Worm (Caenorhabditis elegans) whole organism, young adult: ENCODE data around the gene mrps-26.

Experiments
- B0035.1 ChIP-seq: sonication (generic microtip); optimal IDR thresholded peaks from 2 replicates; lab custom pipeline; 2016; ENCODE audit warnings: missing genetic modification characterization, mild to moderate bottlenecking, missing compliant biosample characterization, missing genotype, missing genetic modification reagents
- C06A6.2 ChIP-seq: fragments of 200-800 bp; sonication (Bioruptor generic); conservative IDR thresholded peaks from 2 replicates; pipeline ENCODE4 v1.3.6; 2022; ENCODE audit warnings: missing genetic modification characterization, missing compliant biosample characterization
- D2030.7 ChIP-seq: fragments of 200-800 bp; sonication (Bioruptor generic); IDR thresholded peaks from 2 replicates; pipeline ENCODE4 v1.3.6; 2022; ENCODE audit warnings: missing genetic modification reagents, missing genetic modification characterization, missing compliant biosample characterization
- F10E7.11 ChIP-seq: sonication (generic microtip); optimal IDR thresholded peaks from 2 replicates; lab custom pipeline; 2017; ENCODE audit warnings: mild to moderate bottlenecking, missing genetic modification characterization, moderate library complexity, missing compliant biosample characterization
- F33H1.4 ChIP-seq: fragments of 200-800 bp; sonication (Bioruptor generic); IDR thresholded peaks from 2 replicates; pipeline ENCODE4 v1.3.6; 2022; ENCODE audit warnings: missing genetic modification reagents, missing genetic modification characterization, missing compliant biosample characterization
- F37B4.10 ChIP-seq: fragments of 200-800 bp; sonication (Bioruptor generic); IDR thresholded peaks from 2 replicates; pipeline ENCODE4 v1.3.6; 2022; ENCODE audit warnings: missing genetic modification characterization, missing compliant biosample characterization
- F55B11.4 ChIP-seq: sonication (generic microtip); optimal IDR thresholded peaks from 2 replicates; lab custom pipeline; 2016; ENCODE audit warnings: missing compliant biosample characterization, missing genetic modification characterization, borderline replicate concordance; ENCODE audit not compliant: insufficient read depth
- Y67H2A.10 ChIP-seq: fragments of 200-800 bp; sonication (Bioruptor generic); conservative IDR thresholded peaks from 2 replicates; pipeline ENCODE4 v1.3.6; 2022; ENCODE audit warnings: missing genetic modification reagents, missing genetic modification characterization, missing compliant biosample characterization
- aptf-2 ChIP-seq: fragments of 200-800 bp; sonication (Bioruptor generic); conservative IDR thresholded peaks from 2 replicates; pipeline ENCODE4 v1.3.6; 2022; ENCODE audit warnings: missing genetic modification reagents, missing genetic modification characterization, missing compliant biosample characterization
- aptf-3 ChIP-seq: fragments of 200-800 bp; sonication (Bioruptor generic); IDR thresholded peaks from 2 replicates; pipeline ENCODE4 v1.3.6; 2022; ENCODE audit warnings: missing genetic modification characterization, missing compliant biosample characterization
- atf-7 ChIP-seq: sonication (generic microtip); optimal IDR thresholded peaks from 2 replicates; lab custom pipeline; 2017; ENCODE audit warnings: mild to moderate bottlenecking, missing genetic modification characterization, missing compliant biosample characterization
- attf-5 ChIP-seq: fragments of 200-800 bp; sonication (Bioruptor generic); optimal IDR thresholded peaks from 2 replicates; lab custom pipeline; 2018; ENCODE audit warnings: mild to moderate bottlenecking, missing genetic modification characterization, missing compliant biosample characterization
- bed-1 ChIP-seq: fragments of 200-800 bp; sonication (Bioruptor generic); IDR thresholded peaks from 2 replicates; pipeline ENCODE4 v1.3.6; 2022; ENCODE audit warnings: missing genetic modification reagents, missing genetic modification characterization, missing compliant biosample characterization
- ceh-40 ChIP-seq: fragments of 200-800 bp; sonication (Bioruptor generic); IDR thresholded peaks from 2 replicates; pipeline ENCODE4 v1.3.6; 2022; ENCODE audit warnings: missing genetic modification characterization, missing compliant biosample characterization
- ceh-79 ChIP-seq: sonication (generic microtip); optimal IDR thresholded peaks from 2 replicates; lab custom pipeline; 2017; ENCODE audit warnings: mild to moderate bottlenecking, missing genetic modification characterization, missing compliant biosample characterization
- ceh-91 ChIP-seq: fragments of 200-800 bp; sonication (Bioruptor generic); IDR thresholded peaks from 2 replicates; pipeline ENCODE4 v1.3.6; 2022; ENCODE audit warnings: missing genetic modification reagents, missing genetic modification characterization, missing compliant biosample characterization
- die-1 ChIP-seq: sonication (generic microtip); optimal IDR thresholded peaks from 2 replicates; lab custom pipeline; 2016; ENCODE audit warnings: missing genotype, mild to moderate bottlenecking, missing genetic modification characterization, missing compliant biosample characterization
- dox-1 ChIP-seq: fragments of 200-800 bp; sonication (Bioruptor generic); IDR thresholded peaks from 2 replicates; pipeline ENCODE4 v1.3.6; 2022; ENCODE audit warnings: missing genetic modification reagents, missing genetic modification characterization, missing compliant biosample characterization
- efl-1 ChIP-seq: fragments of 150-350 bp; optimal IDR thresholded peaks from 2 replicates; lab custom pipeline; 2014; ENCODE audit warnings: missing biosample characterization, missing genetic modification reagents, missing genetic modification characterization
- egl-18 ChIP-seq: fragments of 200-800 bp; sonication (Bioruptor generic); IDR thresholded peaks from 2 replicates; pipeline ENCODE4 v1.3.6; 2022; ENCODE audit warnings: missing genetic modification reagents, missing genetic modification characterization, missing compliant biosample characterization
- ekl-4 ChIP-seq: fragments of 200-800 bp; sonication (Bioruptor generic); IDR thresholded peaks from 2 replicates; pipeline ENCODE4 v1.3.6; 2022; ENCODE audit warnings: missing genetic modification reagents, missing genetic modification characterization, missing compliant biosample characterization
- lin-54 ChIP-seq: fragments of 200-800 bp; sonication (Bioruptor generic); optimal IDR thresholded peaks from 2 replicates; lab custom pipeline; 2018; ENCODE audit warnings: mild to moderate bottlenecking, missing genetic modification characterization, missing compliant biosample characterization
- lsl-1 ChIP-seq: fragments of 200-800 bp; sonication (Bioruptor generic); optimal IDR thresholded peaks from 2 replicates; lab custom pipeline; 2018; ENCODE audit warnings: mild to moderate bottlenecking, missing genetic modification characterization, moderate library complexity, missing compliant biosample characterization
- lsy-27 ChIP-seq: sonication (generic microtip); optimal IDR thresholded peaks from 2 replicates; lab custom pipeline; 2017; ENCODE audit warnings: missing genetic modification characterization, mild to moderate bottlenecking, missing compliant biosample characterization, antibody characterized with exemption, missing genotype, borderline replicate concordance; ENCODE audit not compliant: insufficient read depth
- madf-10 ChIP-seq: sonication (generic microtip); optimal IDR thresholded peaks from 2 replicates; lab custom pipeline; 2016; ENCODE audit warnings: mild to moderate bottlenecking, missing genetic modification characterization, missing compliant biosample characterization
- madf-6 ChIP-seq: fragments of 200-800 bp; sonication (Bioruptor generic); IDR thresholded peaks from 2 replicates; pipeline ENCODE4 v1.3.6; 2022; ENCODE audit warnings: missing genetic modification reagents, missing genetic modification characterization, missing compliant biosample characterization
- madf-8 ChIP-seq: fragments of 200-800 bp; sonication (Bioruptor generic); conservative IDR thresholded peaks from 2 replicates; pipeline ENCODE4 v1.3.6; 2022; ENCODE audit warnings: missing genetic modification reagents, missing genetic modification characterization, missing compliant biosample characterization
- mcd-1 ChIP-seq: fragments of 200-800 bp; sonication (Bioruptor generic); IDR thresholded peaks from 2 replicates; pipeline ENCODE4 v1.3.6; 2022; ENCODE audit warnings: missing genetic modification reagents, missing genetic modification characterization, missing compliant biosample characterization
- nfya-1 ChIP-seq: sonication (generic microtip); optimal IDR thresholded peaks from 2 replicates; lab custom pipeline; 2017; ENCODE audit warnings: antibody characterized with exemption, missing compliant biosample characterization, missing genetic modification characterization, borderline replicate concordance; ENCODE audit not compliant: insufficient read depth
- nfyb-1 ChIP-seq: fragments of 200-800 bp; sonication (Bioruptor generic); IDR thresholded peaks from 2 replicates; pipeline ENCODE4 v1.3.6; 2022; ENCODE audit warnings: missing genetic modification reagents, missing genetic modification characterization, missing compliant biosample characterization
- pha-4 ChIP-seq: fragments of 150-350 bp; sonication (generic microtip); optimal IDR thresholded peaks from 2 replicates; lab custom pipeline; 2014; ENCODE audit warnings: missing biosample characterization, missing genetic modification reagents, missing genetic modification characterization
- rcor-1 ChIP-seq: fragments of 200-800 bp; sonication (Bioruptor generic); IDR thresholded peaks from 2 replicates; pipeline ENCODE4 v1.3.6; 2022; ENCODE audit warnings: missing genetic modification reagents, missing genetic modification characterization, missing compliant biosample characterization
- repo-1 ChIP-seq: sonication (generic microtip); optimal IDR thresholded peaks from 2 replicates; lab custom pipeline; 2017; ENCODE audit warnings: mild to moderate bottlenecking, missing genetic modification characterization, missing compliant biosample characterization
- snpc-1.3 ChIP-seq: sonication (generic microtip); optimal IDR thresholded peaks from 2 replicates; lab custom pipeline; 2017; ENCODE audit warnings: missing genetic modification characterization, mild to moderate bottlenecking, missing compliant biosample characterization, antibody characterized with exemption, moderate library complexity, missing genotype, missing genetic modification reagents; ENCODE audit not compliant: insufficient read depth
- snpc-3.4 ChIP-seq: sonication (generic microtip); optimal IDR thresholded peaks from 2 replicates; lab custom pipeline; 2017; ENCODE audit warnings: missing genetic modification characterization, mild to moderate bottlenecking, missing compliant biosample characterization, antibody characterized with exemption, moderate library complexity, missing genotype, missing genetic modification reagents
- somi-1 ChIP-seq: fragments of 200-800 bp; sonication (Bioruptor generic); optimal IDR thresholded peaks from 2 replicates; lab custom pipeline; 2018; ENCODE audit warnings: mild to moderate bottlenecking, missing genetic modification characterization, missing compliant biosample characterization
- xnd-1 ChIP-seq: sonication (generic microtip); optimal IDR thresholded peaks from 2 replicates; lab custom pipeline; 2016; ENCODE audit warnings: missing genotype, missing genetic modification reagents, missing genetic modification characterization, missing compliant biosample characterization
- ztf-18 ChIP-seq: sonication (generic microtip); optimal IDR thresholded peaks from 2 replicates; lab custom pipeline; 2016; ENCODE audit warnings: missing genotype, mild to moderate bottlenecking, missing genetic modification characterization, missing compliant biosample characterization
- ztf-25 ChIP-seq: fragments of 200-800 bp; sonication (Bioruptor generic); IDR thresholded peaks from 2 replicates; pipeline ENCODE4 v1.3.6; 2022; ENCODE audit warnings: missing genetic modification reagents, missing genetic modification characterization, missing compliant biosample characterization
- ztf-26 ChIP-seq: sonication (generic microtip); optimal IDR thresholded peaks from 2 replicates; lab custom pipeline; 2017; ENCODE audit warnings: missing genetic modification characterization, missing compliant biosample characterization
- ztf-28 ChIP-seq: fragments of 200-800 bp; sonication (Bioruptor generic); IDR thresholded peaks from 2 replicates; pipeline ENCODE4 v1.3.6; 2022; ENCODE audit warnings: missing genetic modification reagents, missing genetic modification characterization, missing compliant biosample characterization

The mrps-26 gene

ce11 chrIII:5206861-5207414, 27.5 kb upstream of the mrps-26 start, which contains the start of gene morc-1 (continued):
- TF ChIP-seq ztf-28 (GFP tag; lab: Robert Waterston, UW), result no peak
- TF ChIP-seq aptf-2 (GFP tag; lab: Robert Waterston, UW), result no peak
- no peak for TF ChIP-seq nfya-1 (tag; lab: Kevin White, UChicago)

ce11 chrIII:5208992-5209391, 25.4 kb upstream of the mrps-26 start, which contains the start of gene syx-16:
syx-16 (minus strand) TSS chrIII:5209109.
- TF ChIP-seq ztf-26 (tag; lab: Kevin White, UChicago), result no peak
- TF ChIP-seq atf-7 (tag; lab: Kevin White, UChicago), result no peak
- no peak for TF ChIP-seq attf-5 (GFP tag; lab: Kevin White, UChicago)
- TF ChIP-seq pha-4 (tag; lab: Kevin White, UChicago), result no peak
- TF ChIP-seq F55B11.4 (tag; lab: Kevin White, UChicago), result no peak
- TF ChIP-seq B0035.1, result no peak
- TF ChIP-seq bed-1 (GFP tag; lab: Robert Waterston, UW), result no peak
- no peak for TF ChIP-seq F10E7.11 (tag; lab: Kevin White, UChicago)
- peak; percentile 93 for TF ChIP-seq madf-6 (GFP tag; lab: Robert Waterston, UW)
- peak; percentile 35; the same call in 1 of the 2 replicates for TF ChIP-seq D2030.7 (GFP tag; lab: Robert Waterston, UW)
- no peak for TF ChIP-seq ceh-91 (GFP tag; lab: Robert Waterston, UW)
- TF ChIP-seq aptf-3 (GFP tag; lab: Robert Waterston, UW), result no peak
- no peak for TF ChIP-seq Y67H2A.10 (GFP tag; lab: Robert Waterston, UW)
- no peak for TF ChIP-seq lsy-27 (tag; lab: Kevin White, UChicago)
- no peak for TF ChIP-seq repo-1 (tag; lab: Kevin White, UChicago)
- TF ChIP-seq F37B4.10, result no peak
- no peak for TF ChIP-seq efl-1 (GFP tag; lab: Kevin White, UChicago)
- TF ChIP-seq rcor-1, result no peak
- TF ChIP-seq madf-10 (tag; lab: Kevin White, UChicago), result no peak
- TF ChIP-seq xnd-1 (tag; lab: Kevin White, UChicago), result peak; percentile 82
- TF ChIP-seq die-1 (tag; lab: Kevin White, UChicago), result no peak
- TF ChIP-seq ztf-25 (GFP tag; lab: Robert Waterston, UW), result no peak
- TF ChIP-seq mcd-1 (GFP tag; lab: Robert Waterston, UW), result no peak
- TF ChIP-seq madf-8 (GFP tag; lab: Robert Waterston, UW), result peak; percentile 90
- no peak for TF ChIP-seq snpc-3.4 (tag; lab: Kevin White, UChicago)
- TF ChIP-seq snpc-1.3, result no peak
- TF ChIP-seq C06A6.2 (GFP tag; lab: Robert Waterston, UW), result no peak
- peak; percentile 75 for TF ChIP-seq F33H1.4
- TF ChIP-seq egl-18 (GFP tag; lab: Robert Waterston, UW), result no peak
- TF ChIP-seq nfyb-1, result no peak
- no peak for TF ChIP-seq ceh-79 (tag; lab: Kevin White, UChicago)
- TF ChIP-seq lin-54, result peak; percentile 33
- no peak for TF ChIP-seq ztf-18 (tag; lab: Kevin White, UChicago)
- TF ChIP-seq somi-1 (GFP tag; lab: Kevin White, UChicago), result no peak
- TF ChIP-seq ekl-4 (GFP tag; lab: Robert Waterston, UW), result no peak
- no peak for TF ChIP-seq ztf-28 (GFP tag; lab: Robert Waterston, UW)
- TF ChIP-seq lsl-1, result peak; percentile 83
- peak; percentile 27; the same call in 1 of the 2 replicates for TF ChIP-seq dox-1
- no peak for TF ChIP-seq ceh-40 (GFP tag; lab: Robert Waterston, UW)
